Fruit fly (Drosophila melanogaster) whole organism, prepupa: ENCODE data around the gene CG12992.
A peak's percentile ranks its signal among the peaks of the same experiment; 100 is the strongest.

Experiments used
- CG10631 ChIP-seq: fragments of 200-800 bp; sonication (Bioruptor generic); optimal IDR thresholded peaks from 2 replicates; lab custom pipeline; 2016; ENCODE audit warnings: missing biosample characterization, missing genetic modification characterization
- CG10669 ChIP-seq: fragments of 200-800 bp; sonication (Bioruptor generic); optimal IDR thresholded peaks from 3 replicates; lab custom pipeline; 2018; ENCODE audit warnings: missing biosample characterization, mild to moderate bottlenecking, missing genetic modification characterization, moderate library complexity
- CG11762 ChIP-seq: fragments of 200-800 bp; sonication (Bioruptor generic); optimal IDR thresholded peaks from 3 replicates; lab custom pipeline; 2016; ENCODE audit warnings: missing biosample characterization, missing genetic modification characterization; ENCODE audit not compliant: insufficient read depth
- CG11902 ChIP-seq: fragments of 200-800 bp; sonication (Bioruptor generic); optimal IDR thresholded peaks from 3 replicates; lab custom pipeline; 2016; ENCODE audit warnings: missing biosample characterization, missing genetic modification characterization
- CG15336 ChIP-seq: fragments of 200-800 bp; sonication (Bioruptor generic); IDR thresholded peaks from 2 replicates; pipeline ENCODE4 v1.3.6; 2022; ENCODE audit warnings: missing biosample characterization, missing genetic modification characterization
- CG1621 ChIP-seq: fragments of 200-800 bp; sonication (Bioruptor generic); optimal IDR thresholded peaks from 3 replicates; lab custom pipeline; 2018; ENCODE audit warnings: missing biosample characterization, mild to moderate bottlenecking, missing genetic modification characterization
- CG16779 ChIP-seq: fragments of 200-800 bp; sonication (Bioruptor generic); optimal IDR thresholded peaks from 3 replicates; lab custom pipeline; 2017; ENCODE audit warnings: missing biosample characterization, mild to moderate bottlenecking, missing genetic modification characterization
- CG3032 ChIP-seq: fragments of 200-800 bp; optimal IDR thresholded peaks from 2 replicates; lab custom pipeline; 2019; ENCODE audit warnings: missing biosample characterization, mild to moderate bottlenecking, missing genetic modification characterization, moderate library complexity
- CG31627 ChIP-seq: fragments of 200-800 bp; sonication (Bioruptor generic); optimal IDR thresholded peaks from 3 replicates; lab custom pipeline; 2016; ENCODE audit warnings: missing biosample characterization, missing genetic modification characterization
- CG32006 ChIP-seq: fragments of 200-800 bp; sonication (Bioruptor generic); optimal IDR thresholded peaks from 3 replicates; lab custom pipeline; 2017; ENCODE audit warnings: missing biosample characterization, mild to moderate bottlenecking, missing genetic modification characterization
- CG34406 ChIP-seq: fragments of 200-800 bp; sonication (Bioruptor generic); optimal IDR thresholded peaks from 3 replicates; lab custom pipeline; 2016; ENCODE audit warnings: missing biosample characterization, missing genetic modification characterization
- CG3919 ChIP-seq: fragments of 200-800 bp; sonication (Bioruptor generic); optimal IDR thresholded peaks from 3 replicates; lab custom pipeline; 2016; ENCODE audit warnings: missing biosample characterization, missing genetic modification characterization
- CG4318 ChIP-seq: fragments of 200-800 bp; sonication (Bioruptor generic); optimal IDR thresholded peaks from 3 replicates; lab custom pipeline; 2017; ENCODE audit warnings: missing biosample characterization, mild to moderate bottlenecking, missing genetic modification characterization
- CG6163 ChIP-seq: fragments of 200-800 bp; sonication (Bioruptor generic); IDR thresholded peaks from 3 replicates; pipeline ENCODE4 v1.3.6; 2022; ENCODE audit warnings: missing biosample characterization, missing genetic modification characterization
- CG6276 ChIP-seq: fragments of 200-800 bp; sonication (Bioruptor generic); optimal IDR thresholded peaks from 2 replicates; lab custom pipeline; 2017; ENCODE audit warnings: missing biosample characterization, mild to moderate bottlenecking, missing genetic modification characterization
- CG6792 ChIP-seq: fragments of 200-800 bp; sonication (Bioruptor generic); optimal IDR thresholded peaks from 3 replicates; lab custom pipeline; 2016; ENCODE audit warnings: missing biosample characterization, missing genetic modification characterization
- CG7368 ChIP-seq: fragments of 200-800 bp; sonication (Bioruptor generic); optimal IDR thresholded peaks from 3 replicates; lab custom pipeline; 2016; ENCODE audit warnings: missing biosample characterization, missing genetic modification characterization
- CG8119 ChIP-seq: fragments of 200-800 bp; sonication (Bioruptor generic); IDR thresholded peaks from 3 replicates; pipeline ENCODE4 v1.3.6; 2022; ENCODE audit warnings: missing biosample characterization, missing genetic modification characterization
- CG8319 ChIP-seq: fragments of 200-800 bp; sonication (Bioruptor generic); optimal IDR thresholded peaks from 3 replicates; lab custom pipeline; 2016; ENCODE audit warnings: missing biosample characterization, missing genetic modification characterization
- CG8632 ChIP-seq: fragments of 200-800 bp; sonication (Bioruptor generic); optimal IDR thresholded peaks from 3 replicates; lab custom pipeline; 2016; ENCODE audit warnings: missing biosample characterization, missing genetic modification characterization
- CG9139 ChIP-seq: fragments of 200-800 bp; sonication (Bioruptor generic); optimal IDR thresholded peaks from 3 replicates; lab custom pipeline; 2017; ENCODE audit warnings: missing biosample characterization, mild to moderate bottlenecking, missing genetic modification characterization
- Eip75B ChIP-seq: fragments of 200-800 bp; sonication (Bioruptor generic); optimal IDR thresholded peaks from 3 replicates; lab custom pipeline; 2016; ENCODE audit warnings: missing biosample characterization, missing genetic modification characterization
- Eip78C ChIP-seq: fragments of 200-800 bp; sonication (Bioruptor generic); peaks from one replicate; lab custom pipeline; 2016; ENCODE audit warnings: missing biosample characterization, missing genetic modification characterization
- Ets21C ChIP-seq: fragments of 200-800 bp; sonication (Bioruptor generic); optimal IDR thresholded peaks from 3 replicates; lab custom pipeline; 2016; ENCODE audit warnings: missing biosample characterization, missing genetic modification characterization
- Ets96B ChIP-seq: fragments of 200-800 bp; optimal IDR thresholded peaks from 2 replicates; lab custom pipeline; 2019; ENCODE audit warnings: missing biosample characterization, mild to moderate bottlenecking, missing genetic modification characterization, moderate library complexity
- Gug ChIP-seq: fragments of 200-800 bp; sonication (Bioruptor generic); IDR thresholded peaks from 2 replicates; pipeline ENCODE4 v1.3.6; 2022; ENCODE audit warnings: missing biosample characterization, missing genetic modification characterization
- Hr38 ChIP-seq: sonication (Bioruptor generic); optimal IDR thresholded peaks from 2 replicates; lab custom pipeline; 2016; ENCODE audit warnings: missing biosample characterization, missing genetic modification characterization
- Hr39 ChIP-seq: fragments of 200-800 bp; sonication (Bioruptor generic); optimal IDR thresholded peaks from 2 replicates; lab custom pipeline; 2016; ENCODE audit warnings: missing biosample characterization, missing genetic modification characterization
- Hr4 ChIP-seq: fragments of 200-800 bp; sonication (Bioruptor generic); optimal IDR thresholded peaks from 3 replicates; lab custom pipeline; 2016; ENCODE audit warnings: missing biosample characterization, missing genetic modification characterization
- Lpt ChIP-seq: fragments of 200-800 bp; sonication (Bioruptor generic); optimal IDR thresholded peaks from 3 replicates; lab custom pipeline; 2016; ENCODE audit warnings: missing biosample characterization, missing genetic modification characterization
- Met ChIP-seq: fragments of 200-800 bp; sonication (Bioruptor generic); optimal IDR thresholded peaks from 3 replicates; lab custom pipeline; 2016; ENCODE audit warnings: missing biosample characterization, missing genetic modification characterization
- OdsH ChIP-seq: fragments of 200-800 bp; sonication (Bioruptor generic); optimal IDR thresholded peaks from 3 replicates; lab custom pipeline; 2016; ENCODE audit warnings: missing biosample characterization, missing genetic modification characterization
- Smox ChIP-seq: fragments of 200-800 bp; sonication (Bioruptor generic); optimal IDR thresholded peaks from 3 replicates; lab custom pipeline; 2016; ENCODE audit warnings: missing biosample characterization, missing genetic modification characterization
- Sox102F ChIP-seq: fragments of 200-800 bp; sonication (Bioruptor generic); optimal IDR thresholded peaks from 2 replicates; lab custom pipeline; 2016; ENCODE audit warnings: missing biosample characterization, mild to moderate bottlenecking, missing genetic modification characterization
- Sox14 ChIP-seq: fragments of 200-800 bp; sonication (Bioruptor generic); optimal IDR thresholded peaks from 3 replicates; lab custom pipeline; 2016; ENCODE audit warnings: missing biosample characterization, missing genetic modification characterization
- Sox15 ChIP-seq: fragments of 200-800 bp; sonication (Bioruptor generic); optimal IDR thresholded peaks from 3 replicates; lab custom pipeline; 2016; ENCODE audit warnings: missing biosample characterization, missing genetic modification characterization
- achi ChIP-seq: fragments of 200-800 bp; sonication (Bioruptor generic); optimal IDR thresholded peaks from 3 replicates; lab custom pipeline; 2016; ENCODE audit warnings: missing biosample characterization, missing genetic modification characterization
- acj6 ChIP-seq: fragments of 200-800 bp; sonication (Bioruptor generic); optimal IDR thresholded peaks from 3 replicates; lab custom pipeline; 2016; ENCODE audit warnings: missing biosample characterization, missing genetic modification characterization
- cyc ChIP-seq: fragments of 200-800 bp; sonication (Bioruptor generic); optimal IDR thresholded peaks from 3 replicates; lab custom pipeline; 2016; ENCODE audit warnings: missing biosample characterization, missing genetic modification characterization
- dac ChIP-seq: fragments of 200-800 bp; sonication (Bioruptor generic); optimal IDR thresholded peaks from 2 replicates; lab custom pipeline; 2017; ENCODE audit warnings: missing biosample characterization, mild to moderate bottlenecking, missing genetic modification characterization
- dsx ChIP-seq: fragments of 200-800 bp; optimal IDR thresholded peaks from 3 replicates; lab custom pipeline; 2019; ENCODE audit warnings: missing biosample characterization, mild to moderate bottlenecking, missing genetic modification characterization, moderate library complexity; ENCODE audit not compliant: poor library complexity, severe bottlenecking
- eg ChIP-seq: fragments of 200-800 bp; sonication (Bioruptor generic); IDR thresholded peaks from 3 replicates; pipeline ENCODE4 v1.3.6; 2022; ENCODE audit warnings: missing biosample characterization, missing genetic modification characterization
- esn ChIP-seq: fragments of 200-800 bp; sonication (Bioruptor generic); optimal IDR thresholded peaks from 2 replicates; lab custom pipeline; 2016; ENCODE audit warnings: missing biosample characterization, mild to moderate bottlenecking, missing genetic modification characterization, moderate library complexity
- fd59A ChIP-seq: fragments of 200-800 bp; sonication (Bioruptor generic); optimal IDR thresholded peaks from 2 replicates; lab custom pipeline; 2017; ENCODE audit warnings: missing biosample characterization, mild to moderate bottlenecking, missing genetic modification characterization, missing genetic modification reagents
- fd85E ChIP-seq: fragments of 200-800 bp; sonication (Bioruptor generic); optimal IDR thresholded peaks from 3 replicates; lab custom pipeline; 2016; ENCODE audit warnings: missing biosample characterization, missing genetic modification characterization
- lz ChIP-seq: fragments of 200-800 bp; sonication (Bioruptor generic); optimal IDR thresholded peaks from 3 replicates; lab custom pipeline; 2016; ENCODE audit warnings: missing biosample characterization, missing genetic modification characterization
- net ChIP-seq: fragments of 200-800 bp; sonication (Bioruptor generic); optimal IDR thresholded peaks from 3 replicates; lab custom pipeline; 2016; ENCODE audit warnings: missing biosample characterization, missing genetic modification characterization
- pdm3 ChIP-seq: fragments of 200-800 bp; sonication (Bioruptor generic); optimal IDR thresholded peaks from 3 replicates; lab custom pipeline; 2016; ENCODE audit warnings: missing biosample characterization, missing genetic modification characterization
- ss ChIP-seq, 2 experiments: fragments of 200-800 bp; sonication (Bioruptor generic); optimal IDR thresholded peaks; 2 replicates in 1 of 2; 3 replicates in 1 of 2; lab custom pipeline; 2017 to 2018; ENCODE audit warnings: mild to moderate bottlenecking in 2 of 2, missing biosample characterization in 2 of 2, missing genetic modification characterization in 2 of 2, moderate library complexity in 1 of 2
- svp ChIP-seq: fragments of 200-800 bp; sonication (Bioruptor generic); peaks from one replicate; lab custom pipeline; 2016; ENCODE audit warnings: missing biosample characterization, missing genetic modification characterization
- topi ChIP-seq: fragments of 200-800 bp; sonication (Bioruptor generic); optimal IDR thresholded peaks from 3 replicates; lab custom pipeline; 2016; ENCODE audit warnings: missing biosample characterization, missing genetic modification characterization
- vri ChIP-seq: fragments of 200-800 bp; sonication (Bioruptor generic); optimal IDR thresholded peaks from 3 replicates; lab custom pipeline; 2016; ENCODE audit warnings: missing biosample characterization, mild to moderate bottlenecking, missing genetic modification characterization

CG12992 gene

DNA sequence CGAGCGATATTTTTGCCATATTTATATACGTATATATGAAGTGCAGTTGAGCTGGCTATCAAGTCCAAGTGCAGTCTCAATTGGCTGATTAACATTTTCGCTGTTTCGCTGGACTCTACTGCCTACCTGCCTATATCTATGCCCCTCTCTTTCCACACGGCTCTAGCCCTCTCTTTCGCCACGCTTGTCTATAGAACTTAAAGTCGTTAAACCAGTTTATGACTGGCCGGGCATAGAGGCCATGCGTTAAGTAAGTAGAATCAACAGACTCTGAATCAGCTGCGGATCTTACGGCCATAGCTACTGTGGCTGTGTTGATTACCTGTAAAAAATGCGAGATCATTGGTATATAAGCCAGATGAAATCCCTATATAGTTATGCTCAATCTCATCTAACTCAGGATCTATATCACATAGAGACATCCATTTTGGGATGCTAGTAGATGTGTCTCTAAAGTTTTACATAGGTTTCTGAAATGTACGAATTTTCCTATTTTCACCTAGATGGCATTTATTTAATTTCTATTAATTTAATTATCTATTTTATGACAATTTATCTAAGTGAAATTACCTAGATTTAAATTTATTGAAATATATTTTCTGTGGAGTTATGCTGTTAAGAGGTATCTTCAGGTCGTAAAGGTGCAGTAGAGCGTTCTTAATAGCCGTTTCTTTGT lies 6.9 kb upstream of the CG12992 start:
- peak; percentile 23 for TF ChIP-seq Sox102F
- peak; percentile 5 for TF ChIP-seq Met (GFP tag; lab: Kevin White, UChicago)
- TF ChIP-seq pdm3: peak; percentile 39
- TF ChIP-seq Eip75B (GFP tag; lab: Kevin White, UChicago): peak; percentile 17
- no peak for TF ChIP-seq cyc (GFP tag; lab: Kevin White, UChicago)
- TF ChIP-seq CG31627: no peak
- TF ChIP-seq Ets21C (GFP tag; lab: Kevin White, UChicago): no peak
- TF ChIP-seq achi: peak; percentile 59
- no peak for TF ChIP-seq lz (GFP tag; lab: Kevin White, UChicago)
- peak; percentile 30 for TF ChIP-seq Sox14
- peak; percentile 83 for TF ChIP-seq Eip78C
- TF ChIP-seq CG11902: peak; percentile 11
- 0 out of 2 replicates have a peak, but pooled peaks have one; percentile 13 for TF ChIP-seq Gug (GFP tag; lab: Robert Waterston, UW)
- no peak for TF ChIP-seq dac (GFP tag; lab: Kevin White, UChicago)
- no peak for TF ChIP-seq CG6276 (GFP tag; lab: Kevin White, UChicago)
- TF ChIP-seq Hr38 (GFP tag; lab: Kevin White, UChicago): no peak
- TF ChIP-seq Sox15 (GFP tag; lab: Kevin White, UChicago): peak; percentile 18
- TF ChIP-seq CG7368 (GFP tag; lab: Kevin White, UChicago): no peak
- TF ChIP-seq CG11762 (GFP tag; lab: Kevin White, UChicago): peak; percentile 56
- peak; percentile 61 for TF ChIP-seq CG32006 (GFP tag; lab: Kevin White, UChicago)
- TF ChIP-seq Lpt (GFP tag; lab: Kevin White, UChicago): no peak
- TF ChIP-seq eg (GFP tag; lab: Robert Waterston, UW): no peak
- no peak for TF ChIP-seq CG16779 (tag; lab: Kevin White, UChicago)
- TF ChIP-seq topi (GFP tag; lab: Kevin White, UChicago): no peak
- TF ChIP-seq CG9139 (GFP tag; lab: Kevin White, UChicago): no peak
- peak; percentile 40 for TF ChIP-seq CG34406 (GFP tag; lab: Kevin White, UChicago)
- TF ChIP-seq CG3919 (GFP tag; lab: Kevin White, UChicago): peak; percentile 61
- TF ChIP-seq CG6792 (GFP tag; lab: Kevin White, UChicago): peak; percentile 43
- peak; percentile 54 for TF ChIP-seq Ets96B (tag; lab: Kevin White, UChicago)
- TF ChIP-seq CG1621 (tag; lab: Kevin White, UChicago): peak; percentile 4
- TF ChIP-seq esn (GFP tag; lab: Kevin White, UChicago): peak; percentile 42
- peak; percentile 73 for TF ChIP-seq svp
- TF ChIP-seq Hr4 (GFP tag; lab: Kevin White, UChicago): no peak
- peak; percentile 32 for TF ChIP-seq CG3032
- TF ChIP-seq CG15336 (GFP tag; lab: Robert Waterston, UW): no peak
- TF ChIP-seq OdsH (GFP tag; lab: Kevin White, UChicago): peak; percentile 57
- peak; percentile 66 for TF ChIP-seq dsx
- TF ChIP-seq CG10669 (GFP tag; lab: Kevin White, UChicago): peak; percentile 59
- no peak for TF ChIP-seq CG6163 (GFP tag; lab: Robert Waterston, UW)
- peak; percentile 8 for TF ChIP-seq Smox (GFP tag; lab: Kevin White, UChicago)
- TF ChIP-seq fd85E (GFP tag; lab: Kevin White, UChicago): no peak
- TF ChIP-seq vri (GFP tag; lab: Kevin White, UChicago): peak; percentile 38
- 0 out of 3 replicates have a peak, but pooled peaks have one; percentile 30 for TF ChIP-seq CG8119 (GFP tag; lab: Robert Waterston, UW)
- TF ChIP-seq CG8632 (GFP tag; lab: Kevin White, UChicago): peak; percentile 54
- peak; percentile 38 to 72 for TF ChIP-seq ss (GFP tag; optimal IDR thresholded peaks at IDR 0.05; lab: Kevin White, UChicago)
- TF ChIP-seq Hr39 (GFP tag; lab: Kevin White, UChicago): no peak
- TF ChIP-seq CG4318 (GFP tag; lab: Kevin White, UChicago): peak; percentile 2
- peak; percentile 12 for TF ChIP-seq net (GFP tag; lab: Kevin White, UChicago)
- TF ChIP-seq CG10631 (GFP tag; lab: Kevin White, UChicago): peak; percentile 58
- TF ChIP-seq fd59A: peak; percentile 21
- TF ChIP-seq acj6 (GFP tag; lab: Kevin White, UChicago): peak; percentile 56
- TF ChIP-seq CG8319 (GFP tag; lab: Kevin White, UChicago): peak; percentile 18
